Worm (Caenorhabditis elegans): Measurements from ENCODE around the gene unc-1.

The unc-1 gene

DNA sequence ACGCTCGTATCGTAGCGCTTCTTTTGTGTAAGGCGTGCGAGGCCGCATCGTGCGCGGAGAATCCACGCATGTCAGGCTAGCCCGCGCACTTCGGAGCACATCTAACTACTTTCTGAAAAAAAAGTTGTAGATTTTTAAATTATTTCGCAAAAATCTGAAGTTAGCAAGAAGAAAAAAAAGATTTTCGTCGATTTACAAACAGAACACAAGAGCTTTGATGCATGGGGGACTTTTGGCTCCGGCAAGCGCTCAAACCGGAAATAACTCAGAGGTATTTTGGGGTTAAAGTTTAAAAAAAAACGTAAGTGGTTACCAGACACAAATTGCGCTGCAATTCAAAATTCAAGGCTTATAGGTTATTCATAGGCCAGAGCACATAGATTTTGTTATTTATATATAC lies 44.8 kb downstream of the unc-1 start, which contains the start of the genes F55A4.13 and nlf-1:
Gene F55A4.13, minus strand, starts transcription at position 101 of the 400 bp plus-strand sequence.
Gene nlf-1, minus strand, starts transcription at position 112 of the 400 bp plus-strand sequence.
- no peak for TF ChIP-seq let-526 (GFP tag; IDR thresholded peaks at IDR 0.05)
- no peak for TF ChIP-seq ceh-58 (GFP tag; IDR thresholded peaks at IDR 0.05)
- no peak for TF ChIP-seq gei-17 (GFP tag; optimal IDR thresholded peaks at IDR 0.05)
- no peak for TF ChIP-seq lsl-1 (GFP tag; optimal IDR thresholded peaks at IDR 0.05)
- TF ChIP-seq dpff-1 (tag; optimal IDR thresholded peaks at IDR 0.05), result no peak
- no peak for TF ChIP-seq mes-4 (tag; optimal IDR thresholded peaks at IDR 0.05)

ce11 chrX:1014708-1015107 lies 47.5 kb downstream of the unc-1 start:
- TF ChIP-seq rpc-1 (optimal IDR thresholded peaks at IDR 0.05) (no peak), rpc-1 (tag; optimal IDR thresholded peaks at IDR 0.05) (peak; percentile 26), ceh-58 (GFP tag; IDR thresholded peaks at IDR 0.05) (no peak)

DNA sequence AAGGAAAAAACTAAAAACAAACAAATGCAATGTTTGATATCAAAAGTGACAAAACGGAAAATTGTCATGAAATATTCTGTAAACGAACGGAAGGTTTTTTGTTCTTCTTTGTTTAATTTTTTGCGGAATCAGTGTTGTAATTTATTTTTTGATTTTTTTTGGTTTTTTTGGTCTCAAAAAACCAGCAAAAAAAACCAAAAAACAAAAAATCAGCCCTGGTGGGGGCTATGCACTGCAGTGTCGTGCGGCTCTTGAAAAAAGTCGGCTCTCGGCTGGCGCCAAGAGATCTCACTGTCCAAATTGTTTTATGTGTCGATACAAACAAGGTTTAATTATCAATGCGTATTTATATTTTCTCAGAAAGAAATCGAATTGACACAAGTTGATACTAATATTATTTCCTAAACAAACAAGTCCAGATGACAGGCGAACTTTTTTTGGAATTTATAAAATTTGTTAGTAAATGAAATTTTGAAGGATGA lies 49.8 kb downstream of the unc-1 start:
- TF ChIP-seq dox-1 (GFP tag; IDR thresholded peaks at IDR 0.05), result no peak; the same call in 1 of the 2 replicates
- no peak for TF ChIP-seq pha-4 (tag; optimal IDR thresholded peaks at IDR 0.05)
- no peak for TF ChIP-seq F22D6.2 (tag; optimal IDR thresholded peaks at IDR 0.05)
- TF ChIP-seq let-607 (tag; optimal IDR thresholded peaks at IDR 0.05), result peak; percentile 22
- TF ChIP-seq B0035.1 (tag; optimal IDR thresholded peaks at IDR 0.05), result no peak
- no peak for TF ChIP-seq ccch-3 (GFP tag; optimal IDR thresholded peaks at IDR 0.05)
- no peak for TF ChIP-seq F33H1.4 (GFP tag; IDR thresholded peaks at IDR 0.05)
- no peak for TF ChIP-seq nfya-2 (GFP tag; IDR thresholded peaks at IDR 0.05)
- no peak for TF ChIP-seq B0261.1 (tag; optimal IDR thresholded peaks at IDR 0.05)
- no peak for TF ChIP-seq ceh-91 (GFP tag; IDR thresholded peaks at IDR 0.05)
- TF ChIP-seq pbrm-1 (GFP tag; IDR thresholded peaks at IDR 0.05), result 0 out of 2 replicates have a peak, but pooled peaks have one; percentile 34
- no peak for TF ChIP-seq lsy-27 (tag; optimal IDR thresholded peaks at IDR 0.05; ENCODE audit: borderline replicate concordance, insufficient read depth)
- TF ChIP-seq ztf-18 (tag; optimal IDR thresholded peaks at IDR 0.05), result no peak
- TF ChIP-seq tlf-1 (GFP tag; optimal IDR thresholded peaks at IDR 0.05), result peak; percentile 58
- TF ChIP-seq unc-62 (GFP tag; optimal IDR thresholded peaks at IDR 0.05), result no peak
- TF ChIP-seq attf-3 (GFP tag; conservative IDR thresholded peaks at IDR 0.05), result no peak
- TF ChIP-seq hrde-1 (tag; optimal IDR thresholded peaks at IDR 0.05; ENCODE audit: borderline replicate concordance), result no peak
- no peak for TF ChIP-seq Y79H2A.3 (GFP tag; conservative IDR thresholded peaks at IDR 0.05)
- no peak for TF ChIP-seq zfh-2 (GFP tag; conservative IDR thresholded peaks at IDR 0.05)
- TF ChIP-seq nhr-90 (tag; optimal IDR thresholded peaks at IDR 0.05), result no peak
- TF ChIP-seq lir-1 (GFP tag; conservative IDR thresholded peaks at IDR 0.05), result no peak
- no peak for TF ChIP-seq let-526 (GFP tag; IDR thresholded peaks at IDR 0.05)
- no peak for TF ChIP-seq tbx-9 (tag; optimal IDR thresholded peaks at IDR 0.05; ENCODE audit: borderline replicate concordance)
- no peak for TF ChIP-seq snpc-3.4 (tag; optimal IDR thresholded peaks at IDR 0.05)
- no peak for TF ChIP-seq mel-28 (tag; optimal IDR thresholded peaks at IDR 0.05; ENCODE audit: borderline replicate concordance)
- TF ChIP-seq xnd-1 (tag; optimal IDR thresholded peaks at IDR 0.05), result no peak
- peak; percentile 35 for TF ChIP-seq ztf-22 (GFP tag; optimal IDR thresholded peaks at IDR 0.05)
- no peak for TF ChIP-seq lag-1 (GFP tag; IDR thresholded peaks at IDR 0.05)
- TF ChIP-seq tbp1 (GFP tag; optimal IDR thresholded peaks at IDR 0.05), result peak; percentile 16
- TF ChIP-seq B0336.3 (GFP tag; IDR thresholded peaks at IDR 0.05), result peak; percentile 64; the same call in 1 of the 2 replicates
- peak; percentile 45 for TF ChIP-seq repo-1 (tag; optimal IDR thresholded peaks at IDR 0.05)
- no peak for TF ChIP-seq ztf-25 (GFP tag; IDR thresholded peaks at IDR 0.05)
- no peak for TF ChIP-seq madf-10 (tag; optimal IDR thresholded peaks at IDR 0.05)
- peak; percentile 70 for TF ChIP-seq K11D2.4 (GFP tag; IDR thresholded peaks at IDR 0.05)
- peak; percentile 55 for TF ChIP-seq somi-1 (GFP tag; optimal IDR thresholded peaks at IDR 0.05)
- no peak for TF ChIP-seq him-1 (tag; optimal IDR thresholded peaks at IDR 0.05)
- no peak for TF ChIP-seq nfya-1 (tag; optimal IDR thresholded peaks at IDR 0.05; ENCODE audit: borderline replicate concordance, insufficient read depth)
- TF ChIP-seq bed-1 (GFP tag; IDR thresholded peaks at IDR 0.05), result 0 out of 2 replicates have a peak, but pooled peaks have one; percentile 13

Measured in whole organism, young adult.